Fruit fly (Drosophila melanogaster) whole organism, embryonic: ENCODE measurements around the gene CG16813.

ENCODE experiments used
- Bdp1 ChIP-seq: fragments of 200-800 bp; sonication (Bioruptor generic); optimal IDR thresholded peaks from 3 replicates; lab custom pipeline; 2016; ENCODE audit warnings: missing biosample characterization, missing genetic modification characterization
- Blimp-1 ChIP-seq: fragments of 200-800 bp; sonication (Bioruptor generic); optimal IDR thresholded peaks from 3 replicates; lab custom pipeline; 2018; ENCODE audit warnings: missing biosample characterization, missing genetic modification characterization, mild to moderate bottlenecking, moderate library complexity, missing genetic modification reagents
- CG10274 ChIP-seq: fragments of 200-800 bp; sonication (Bioruptor generic); optimal IDR thresholded peaks from 3 replicates; lab custom pipeline; 2017; ENCODE audit warnings: missing biosample characterization, mild to moderate bottlenecking, missing genetic modification characterization
- CG12299 ChIP-seq: fragments of 200-800 bp; sonication (Bioruptor generic); optimal IDR thresholded peaks from 2 replicates; lab custom pipeline; 2018; ENCODE audit warnings: missing biosample characterization, mild to moderate bottlenecking, missing genetic modification characterization
- CG1233 ChIP-seq: fragments of 200-800 bp; sonication (Bioruptor generic); optimal IDR thresholded peaks from 4 replicates; lab custom pipeline; 2018; ENCODE audit warnings: missing biosample characterization, mild to moderate bottlenecking, missing genetic modification characterization
- CG13894 ChIP-seq: fragments of 200-800 bp; sonication (Bioruptor generic); optimal IDR thresholded peaks from 3 replicates; lab custom pipeline; 2018; ENCODE audit warnings: missing biosample characterization, mild to moderate bottlenecking, missing genetic modification characterization, moderate library complexity
- CG1602 ChIP-seq: fragments of 200-800 bp; sonication (Bioruptor generic); optimal IDR thresholded peaks from 3 replicates; lab custom pipeline; 2016; ENCODE audit warnings: missing biosample characterization, missing genetic modification characterization
- CG17802 ChIP-seq: fragments of 200-800 bp; sonication (Bioruptor generic); optimal IDR thresholded peaks from 2 replicates; lab custom pipeline; 2018; ENCODE audit warnings: missing biosample characterization, mild to moderate bottlenecking, missing genetic modification characterization, moderate library complexity
- CG17912 ChIP-seq: fragments of 200-800 bp; sonication (Bioruptor generic); optimal IDR thresholded peaks from 2 replicates; lab custom pipeline; 2018; ENCODE audit warnings: missing biosample characterization, mild to moderate bottlenecking, missing genetic modification characterization
- CG18262 ChIP-seq: fragments of 200-800 bp; optimal IDR thresholded peaks from 3 replicates; lab custom pipeline; 2019; ENCODE audit warnings: missing biosample characterization, mild to moderate bottlenecking, missing genetic modification characterization, moderate library complexity
- CG18476 ChIP-seq: fragments of 200-800 bp; sonication (Bioruptor generic); optimal IDR thresholded peaks from 2 replicates; lab custom pipeline; 2016; ENCODE audit warnings: missing biosample characterization, mild to moderate bottlenecking, missing genetic modification characterization
- CG2712 ChIP-seq: fragments of 200-800 bp; optimal IDR thresholded peaks from 3 replicates; lab custom pipeline; 2019; ENCODE audit warnings: missing biosample characterization, mild to moderate bottlenecking, missing genetic modification characterization, moderate library complexity
- CG3407 ChIP-seq: fragments of 200-800 bp; sonication (Bioruptor generic); optimal IDR thresholded peaks from 2 replicates; lab custom pipeline; 2018; ENCODE audit warnings: missing biosample characterization, mild to moderate bottlenecking, missing genetic modification characterization
- CG34376 ChIP-seq: fragments of 200-800 bp; sonication (Bioruptor generic); optimal IDR thresholded peaks from 2 replicates; lab custom pipeline; 2018; ENCODE audit warnings: missing biosample characterization, mild to moderate bottlenecking, missing genetic modification characterization
- CG7271 ChIP-seq: fragments of 200-800 bp; sonication (Bioruptor generic); optimal IDR thresholded peaks from 2 replicates; lab custom pipeline; 2018; ENCODE audit warnings: missing biosample characterization, mild to moderate bottlenecking, missing genetic modification characterization, moderate library complexity
- CG7987 ChIP-seq: fragments of 200-800 bp; sonication (Bioruptor generic); optimal IDR thresholded peaks from 2 replicates; lab custom pipeline; 2018; ENCODE audit warnings: missing biosample characterization, mild to moderate bottlenecking, missing genetic modification characterization, moderate library complexity
- CG8290 ChIP-seq, 3 experiments: fragments of 200-800 bp; sonication (Bioruptor generic); optimal IDR thresholded peaks; 2 replicates each; lab custom pipeline; 2016 to 2019; ENCODE audit warnings: missing biosample characterization in 3 of 3, missing genetic modification characterization in 3 of 3, mild to moderate bottlenecking in 2 of 3, moderate library complexity in 1 of 3
- CrebB ChIP-seq: fragments of 200-800 bp; sonication (Bioruptor generic); optimal IDR thresholded peaks from 3 replicates; lab custom pipeline; 2018; ENCODE audit warnings: missing biosample characterization, mild to moderate bottlenecking, missing genetic modification characterization
- Fer3 ChIP-seq: fragments of 200-800 bp; sonication (Bioruptor generic); optimal IDR thresholded peaks from 2 replicates; lab custom pipeline; 2018; ENCODE audit warnings: missing biosample characterization, mild to moderate bottlenecking, missing genetic modification characterization, moderate library complexity
- Hr3 ChIP-seq: fragments of 200-800 bp; sonication (Bioruptor generic); optimal IDR thresholded peaks from 3 replicates; lab custom pipeline; 2016; ENCODE audit warnings: missing biosample characterization, missing genetic modification characterization
- Hr78 ChIP-seq, 2 experiments: fragments of 200-800 bp in 1 of 2; fragments of >200 bp in 1 of 2; sonication (Bioruptor generic) in 1 of 2; optimal IDR thresholded peaks; 2 replicates each; lab custom pipeline; 2017 to 2019; ENCODE audit warnings: missing biosample characterization in 2 of 2, missing genetic modification characterization in 2 of 2, mild to moderate bottlenecking in 1 of 2, moderate library complexity in 1 of 2
- Lhr ChIP-seq: fragments of 200-800 bp; sonication (Bioruptor generic); optimal IDR thresholded peaks from 3 replicates; lab custom pipeline; 2017; ENCODE audit warnings: mild to moderate bottlenecking, missing biosample characterization, missing genetic modification reagents, missing genetic modification characterization
- Lim3 ChIP-seq: fragments of 200-800 bp; sonication (Bioruptor generic); IDR thresholded peaks from 2 replicates; pipeline ENCODE4 v1.3.6; 2022; ENCODE audit warnings: missing biosample characterization, missing genetic modification characterization
- NC2β ChIP-seq: fragments of 200-800 bp; sonication (Bioruptor generic); optimal IDR thresholded peaks from 2 replicates; lab custom pipeline; 2016; ENCODE audit warnings: missing biosample characterization, missing genetic modification characterization
- Six4 ChIP-seq: fragments of 200-800 bp; sonication (Bioruptor generic); optimal IDR thresholded peaks from 2 replicates; lab custom pipeline; 2016; ENCODE audit warnings: missing biosample characterization, missing genetic modification characterization
- Taf1 ChIP-seq: fragments of 200-800 bp; sonication (Bioruptor generic); IDR thresholded peaks from 2 replicates; pipeline ENCODE4 v1.3.6; 2022; ENCODE audit warnings: missing biosample characterization, missing genetic modification characterization
- Xrp1 ChIP-seq: fragments of 200-800 bp; sonication (Bioruptor generic); IDR thresholded peaks from 2 replicates; pipeline ENCODE4 v1.3.6; 2022; ENCODE audit warnings: missing biosample characterization, missing genetic modification characterization
- ab ChIP-seq: fragments of 200-800 bp; sonication (Bioruptor generic); optimal IDR thresholded peaks from 2 replicates; lab custom pipeline; 2016; ENCODE audit warnings: missing biosample characterization, missing genetic modification characterization
- ap ChIP-seq: fragments of 200-800 bp; sonication (Bioruptor generic); IDR thresholded peaks from 2 replicates; pipeline ENCODE4 v1.3.6; 2022; ENCODE audit warnings: missing biosample characterization, missing genetic modification characterization
- btn ChIP-seq: fragments of 200-800 bp; sonication (Bioruptor generic); optimal IDR thresholded peaks from 2 replicates; lab custom pipeline; 2016; ENCODE audit warnings: missing biosample characterization, missing genetic modification characterization
- chm ChIP-seq: fragments of 200-800 bp; sonication (Bioruptor generic); IDR thresholded peaks from 2 replicates; pipeline ENCODE4 v1.3.6; 2022; ENCODE audit warnings: missing biosample characterization, missing genetic modification characterization
- chn ChIP-seq: fragments of 200-800 bp; sonication (Bioruptor generic); optimal IDR thresholded peaks from 2 replicates; lab custom pipeline; 2016; ENCODE audit warnings: missing biosample characterization, missing genetic modification characterization
- danr ChIP-seq: fragments of 200-800 bp; sonication (Bioruptor generic); IDR thresholded peaks from 2 replicates; pipeline ENCODE4 v1.3.6; 2022; ENCODE audit warnings: missing biosample characterization, missing genetic modification characterization
- dimm ChIP-seq: fragments of 200-800 bp; sonication (Bioruptor generic); IDR thresholded peaks from 2 replicates; pipeline ENCODE4 v1.3.6; 2022; ENCODE audit warnings: missing biosample characterization, missing genetic modification characterization
- en ChIP-seq: fragments of 200-800 bp; sonication (Bioruptor generic); optimal IDR thresholded peaks from 2 replicates; lab custom pipeline; 2016; ENCODE audit warnings: missing biosample characterization, missing genetic modification characterization
- ewg ChIP-seq: fragments of 200-800 bp; sonication (Bioruptor generic); optimal IDR thresholded peaks from 3 replicates; lab custom pipeline; 2017; ENCODE audit warnings: mild to moderate bottlenecking, missing biosample characterization, missing genetic modification reagents, missing genetic modification characterization
- fru ChIP-seq: fragments of >200 bp; optimal IDR thresholded peaks from 2 replicates; lab custom pipeline; 2017
- gem ChIP-seq: fragments of 200-800 bp; sonication (Bioruptor generic); optimal IDR thresholded peaks from 2 replicates; lab custom pipeline; 2019; ENCODE audit warnings: missing biosample characterization, mild to moderate bottlenecking, missing genetic modification characterization, moderate library complexity
- klu ChIP-seq: fragments of 200-800 bp; sonication (Bioruptor generic); IDR thresholded peaks from 2 replicates; pipeline ENCODE4 v1.3.6; 2022; ENCODE audit warnings: missing biosample characterization, missing genetic modification characterization
- nerfin-1 ChIP-seq: fragments of 200-800 bp; sonication (Bioruptor generic); optimal IDR thresholded peaks from 3 replicates; lab custom pipeline; 2019; ENCODE audit warnings: missing biosample characterization, mild to moderate bottlenecking, missing genetic modification characterization, moderate library complexity
- peb ChIP-seq: fragments of 200-800 bp; sonication (Bioruptor generic); IDR thresholded peaks from 2 replicates; pipeline ENCODE4 v1.3.6; 2022; ENCODE audit warnings: missing biosample characterization, missing genetic modification characterization
- pfk ChIP-seq: fragments of 200-800 bp; sonication (Bioruptor generic); optimal IDR thresholded peaks from 2 replicates; lab custom pipeline; 2018; ENCODE audit warnings: missing biosample characterization, mild to moderate bottlenecking, missing genetic modification characterization, moderate library complexity
- pho ChIP-seq: fragments of 200-800 bp; sonication (Bioruptor generic); optimal IDR thresholded peaks from 2 replicates; lab custom pipeline; 2016; ENCODE audit warnings: missing biosample characterization, missing genetic modification characterization
- scrt ChIP-seq: fragments of 200-800 bp; sonication (Bioruptor generic); optimal IDR thresholded peaks from 2 replicates; lab custom pipeline; 2018; ENCODE audit warnings: missing biosample characterization, mild to moderate bottlenecking, missing genetic modification characterization, moderate library complexity
- slp2 ChIP-seq: fragments of 200-800 bp; sonication (Bioruptor generic); optimal IDR thresholded peaks from 2 replicates; lab custom pipeline; 2016; ENCODE audit warnings: missing biosample characterization, missing genetic modification characterization
- tap ChIP-seq: fragments of 200-800 bp; optimal IDR thresholded peaks from 3 replicates; lab custom pipeline; 2019; ENCODE audit warnings: missing biosample characterization, mild to moderate bottlenecking, missing genetic modification characterization, moderate library complexity
- tna ChIP-seq: fragments of 200-800 bp; sonication (Bioruptor generic); IDR thresholded peaks from 2 replicates; pipeline ENCODE4 v1.3.6; 2022; ENCODE audit warnings: missing biosample characterization, missing genetic modification characterization; ENCODE audit not compliant: partially characterized antibody
- trh ChIP-seq: fragments of 200-800 bp; sonication (Bioruptor generic); optimal IDR thresholded peaks from 2 replicates; lab custom pipeline; 2016; ENCODE audit warnings: missing biosample characterization, missing genetic modification characterization
- unpg ChIP-seq: fragments of 200-800 bp; sonication (Bioruptor generic); optimal IDR thresholded peaks from 3 replicates; lab custom pipeline; 2018; ENCODE audit warnings: missing biosample characterization, mild to moderate bottlenecking, missing genetic modification characterization, moderate library complexity
- vvl ChIP-seq: fragments of 200-800 bp; sonication (Bioruptor generic); IDR thresholded peaks from 2 replicates; pipeline ENCODE4 v1.3.6; 2022; ENCODE audit warnings: missing biosample characterization, missing genetic modification characterization

CG16813 gene

dm6 chr2L:13219281-13220092 lies 7.8 kb upstream of the CG16813 start, which contains the start of the genes CG9426 and mRF1 (continued):
- TF ChIP-seq vvl (GFP tag; lab: Robert Waterston, UW) (peak; percentile 63), Taf1 (GFP tag; lab: Robert Waterston, UW) (no peak), dimm (GFP tag; lab: Robert Waterston, UW) (no peak), unpg (GFP tag; lab: Kevin White, UChicago) (peak; percentile 40), CG1233 (GFP tag; lab: Kevin White, UChicago) (no peak), NC2β (GFP tag; lab: Kevin White, UChicago) (peak; percentile 1), CG17802 (tag; lab: Kevin White, UChicago) (no peak), Blimp-1 (GFP tag; lab: Kevin White, UChicago) (no peak), chn (no peak), danr (no peak), klu (GFP tag; lab: Robert Waterston, UW) (no peak), CG2712 (tag; lab: Kevin White, UChicago) (peak; percentile 59), gem (no peak), CG17912 (GFP tag; lab: Kevin White, UChicago) (no peak), Xrp1 (GFP tag; lab: Robert Waterston, UW) (no peak), CG1602 (no peak), pfk (GFP tag; lab: Kevin White, UChicago) (no peak), CG8290 (GFP tag; optimal IDR thresholded peaks at IDR 0.05; lab: Kevin White, UChicago) (no peak), CG8290 (tag; optimal IDR thresholded peaks at IDR 0.05; lab: Kevin White, UChicago) (no peak), ab (no peak), fru (lab: Kevin White, UChicago) (no peak), CG10274 (GFP tag; lab: Kevin White, UChicago) (no peak), Six4 (GFP tag; lab: Kevin White, UChicago) (no peak), ap (GFP tag; lab: Robert Waterston, UW) (no peak), CG12299 (tag; lab: Kevin White, UChicago) (no peak), ewg (GFP tag; lab: Kevin White, UChicago) (no peak), nerfin-1 (tag; lab: Kevin White, UChicago) (no peak), CG18262 (peak; percentile 15), chm (no peak), Hr78 (GFP tag; optimal IDR thresholded peaks at IDR 0.05; lab: Kevin White, UChicago) (no peak), CG7987 (GFP tag; lab: Kevin White, UChicago) (peak; percentile 37), CG7271 (tag; lab: Kevin White, UChicago) (no peak), slp2 (no peak), Hr3 (no peak), CrebB (tag; lab: Kevin White, UChicago) (no peak), trh (GFP tag; lab: Kevin White, UChicago) (no peak), Bdp1 (GFP tag; lab: Kevin White, UChicago) (no peak), Fer3 (tag; lab: Kevin White, UChicago) (no peak), CG18476 (no peak), Lim3 (GFP tag; lab: Robert Waterston, UW) (no peak), peb (GFP tag; lab: Robert Waterston, UW) (no peak), tna (GFP tag; lab: Robert Waterston, UW) (peak; percentile 96), en (GFP tag; lab: Kevin White, UChicago) (no peak), pho (peak; percentile 30), CG3407 (GFP tag; lab: Kevin White, UChicago) (no peak), btn (GFP tag; lab: Kevin White, UChicago) (no peak), tap (tag; lab: Kevin White, UChicago) (no peak), CG13894 (peak; percentile 3), Lhr (no peak), scrt (GFP tag; lab: Kevin White, UChicago) (no peak), CG34376 (peak; percentile 65)
